Worm (Caenorhabditis elegans) whole organism, L4/young adult: ENCODE results near the gene C45B11.6.

Experiments
- W03F9.2 ChIP-seq: fragments of 150-350 bp; optimal IDR thresholded peaks from 2 replicates; lab custom pipeline; 2014; ENCODE audit warnings: missing biosample characterization, missing genetic modification characterization
- dao-5 ChIP-seq: sonication (generic microtip); optimal IDR thresholded peaks from 2 replicates; lab custom pipeline; 2016; ENCODE audit warnings: missing genotype, missing genetic modification characterization, moderate library complexity, missing compliant biosample characterization
- him-1 ChIP-seq: sonication (generic microtip); optimal IDR thresholded peaks from 2 replicates; lab custom pipeline; 2016; ENCODE audit warnings: missing genotype, missing genetic modification reagents, missing genetic modification characterization, missing compliant biosample characterization

DNA sequence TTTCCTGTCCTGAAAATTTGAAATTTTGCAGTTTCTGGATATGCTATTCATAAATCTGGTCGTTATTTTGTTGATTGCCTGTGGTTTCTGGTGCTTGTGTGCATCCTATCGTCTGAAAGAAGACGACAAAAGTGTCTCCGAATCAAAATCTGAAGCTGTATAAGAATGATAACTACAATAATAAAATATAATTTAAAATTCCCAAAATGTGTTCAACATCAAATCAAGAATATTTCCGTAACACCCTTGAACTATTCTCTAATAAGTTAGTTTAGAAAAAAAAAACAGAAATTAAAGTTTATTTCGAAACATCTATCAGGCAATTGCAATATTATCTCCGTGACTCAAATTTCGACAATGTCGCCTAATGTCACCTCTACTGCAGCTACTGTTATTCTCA is 3.4 kb upstream of the C45B11.6 start, which contains the start of gene C45B11.8:
- TF ChIP-seq W03F9.2 (tag; lab: Kevin White, UChicago), result no peak
- TF ChIP-seq him-1 (tag; lab: Kevin White, UChicago), result no peak
- TF ChIP-seq dao-5 (tag; lab: Kevin White, UChicago), result no peak
